Fruit fly (Drosophila melanogaster) Kc167 (cell line): ENCODE data around the gene cue.

Experiments used
- Myc ChIP-seq: fragments of >200 bp; optimal IDR thresholded peaks from 2 replicates; lab custom pipeline; 2017; ENCODE audit warnings: missing external identifiers
- Sin3A ChIP-seq: fragments of >200 bp; optimal IDR thresholded peaks from 2 replicates; lab custom pipeline; 2018; ENCODE audit warnings: missing external identifiers

- TF ChIP-seq Sin3A (no peak), Myc (no peak)
These were observed 33.8 kb upstream of the cue start for dm6 chr3L:1550914-1551313.
